Worm (Caenorhabditis elegans) whole organism, early embryonic: Measurements from ENCODE around the gene F45G2.8.
"Not testable (repeated sequence)": the region's sequence is repeated elsewhere in the genome, so short reads cannot be mapped to it uniquely, and the experiment has no call there.

Experiments used
- B0310.2 ChIP-seq: sonication (generic microtip); optimal IDR thresholded peaks from 2 replicates; lab custom pipeline; 2016; ENCODE audit warnings: mild to moderate bottlenecking, missing genetic modification characterization, missing compliant biosample characterization
- F13C5.2 ChIP-seq: sonication (generic microtip); optimal IDR thresholded peaks from 2 replicates; lab custom pipeline; 2017; ENCODE audit warnings: mild to moderate bottlenecking, missing genetic modification characterization, inconsistent platforms, missing compliant biosample characterization
- aly-1 ChIP-seq: sonication (generic microtip); optimal IDR thresholded peaks from 2 replicates; lab custom pipeline; 2016; ENCODE audit warnings: missing genetic modification characterization, missing compliant biosample characterization
- ama-1 ChIP-seq: fragments of 150-350 bp; optimal IDR thresholded peaks from 2 replicates; lab custom pipeline; 2014
- ceh-13 ChIP-seq: fragments of 200-800 bp; sonication (Bioruptor generic); optimal IDR thresholded peaks from 2 replicates; lab custom pipeline; 2018; ENCODE audit warnings: mild to moderate bottlenecking, missing genetic modification characterization, missing compliant biosample characterization
- ceh-36 ChIP-seq: sonication (generic microtip); optimal IDR thresholded peaks from 2 replicates; lab custom pipeline; 2016; ENCODE audit warnings: missing genetic modification characterization, inconsistent platforms, missing compliant biosample characterization
- ets-7 ChIP-seq: sonication (generic microtip); optimal IDR thresholded peaks from 2 replicates; lab custom pipeline; 2016; ENCODE audit warnings: missing genotype, missing genetic modification characterization, missing compliant biosample characterization
- flt-1 ChIP-seq: fragments of 200-800 bp; sonication (Bioruptor generic); IDR thresholded peaks from 2 replicates; pipeline ENCODE4 v1.3.6; 2022; ENCODE audit warnings: missing genetic modification characterization, missing compliant biosample characterization
- hmbx-1 ChIP-seq: sonication (generic microtip); optimal IDR thresholded peaks from 2 replicates; lab custom pipeline; 2016; ENCODE audit warnings: mild to moderate bottlenecking, missing genetic modification characterization, missing compliant biosample characterization
- hmg-4 ChIP-seq: fragments of 200-800 bp; sonication (Bioruptor generic); optimal IDR thresholded peaks from 2 replicates; lab custom pipeline; 2018; ENCODE audit warnings: mild to moderate bottlenecking, missing genetic modification characterization, missing compliant biosample characterization
- hnd-1 ChIP-seq: sonication (generic microtip); optimal IDR thresholded peaks from 2 replicates; lab custom pipeline; 2016; ENCODE audit warnings: missing genetic modification characterization, missing compliant biosample characterization
- pes-1 ChIP-seq: fragments of 200-800 bp; sonication (Bioruptor generic); IDR thresholded peaks from 2 replicates; pipeline ENCODE4 v1.3.6; 2022; ENCODE audit warnings: missing genetic modification reagents, missing genetic modification characterization, missing compliant biosample characterization
- scrt-1 ChIP-seq: fragments of 200-800 bp; sonication (Bioruptor generic); IDR thresholded peaks from 2 replicates; pipeline ENCODE4 v1.3.6; 2022; ENCODE audit warnings: missing genetic modification characterization, missing compliant biosample characterization
- sea-1 ChIP-seq: fragments of 200-800 bp; sonication (Bioruptor generic); conservative IDR thresholded peaks from 2 replicates; pipeline ENCODE4 v1.3.6; 2022; ENCODE audit warnings: missing genetic modification characterization, missing compliant biosample characterization
- tbx-11 ChIP-seq: fragments of 200-800 bp; sonication (Bioruptor generic); IDR thresholded peaks from 2 replicates; pipeline ENCODE4 v1.3.6; 2022; ENCODE audit warnings: missing genetic modification characterization, missing compliant biosample characterization
- tbx-37 ChIP-seq: fragments of 200-800 bp; sonication (Bioruptor generic); conservative IDR thresholded peaks from 2 replicates; pipeline ENCODE4 v1.3.6; 2022; ENCODE audit warnings: missing genetic modification reagents, missing genetic modification characterization, missing compliant biosample characterization
- tra-4 ChIP-seq: sonication (generic microtip); optimal IDR thresholded peaks from 2 replicates; lab custom pipeline; 2017; ENCODE audit warnings: missing genetic modification characterization, missing compliant biosample characterization

F45G2.8 gene

DNA sequence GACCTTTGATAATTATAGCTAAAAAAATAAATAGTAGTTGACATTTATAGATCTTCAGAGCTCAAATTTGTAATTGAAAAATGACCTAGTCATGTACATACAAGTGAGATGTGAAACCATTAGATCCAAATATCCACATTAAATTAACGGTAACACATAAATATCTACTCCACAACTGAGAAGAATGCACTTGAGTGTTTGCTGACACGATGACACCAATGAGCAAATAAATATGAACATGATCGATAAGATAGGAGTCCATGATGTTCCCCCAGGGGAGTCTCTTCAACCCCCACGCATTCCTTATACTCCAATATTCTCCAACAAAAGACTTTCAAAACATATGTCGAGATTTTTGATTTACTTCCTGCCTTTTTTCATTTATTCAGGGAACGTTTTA, 31.1 kb downstream of the F45G2.8 start, which contains the start of gene ttr-52:
Gene ttr-52, plus strand, starts transcription at position 301 of the 400 bp plus-strand sequence.
- TF ChIP-seq aly-1 (tag; lab: Kevin White, UChicago) = no peak

DNA sequence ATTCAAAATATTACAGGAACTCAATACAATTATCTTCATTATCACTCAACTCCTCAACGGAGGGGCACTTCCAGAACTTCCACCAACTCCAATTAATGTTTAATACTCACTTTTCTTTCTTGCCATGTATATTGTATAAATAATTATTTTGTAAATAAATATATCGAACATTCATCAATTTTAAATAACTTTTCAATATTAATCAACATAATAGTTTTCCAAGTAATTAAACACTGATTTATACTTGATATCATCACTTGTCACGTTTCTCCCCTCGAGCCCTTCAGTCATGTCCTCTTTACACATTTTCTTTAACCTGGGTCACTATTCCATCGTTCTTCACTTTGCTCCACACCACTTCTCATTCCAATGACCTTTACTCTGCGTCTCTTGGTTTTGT, 32.5 kb downstream of the F45G2.8 start, which contains the start of gene mig-18:
Gene mig-18, plus strand, starts transcription at position 301 of the 400 bp plus-strand sequence.
- no peak for TF ChIP-seq tbx-37
- TF ChIP-seq tbx-11 (GFP tag; lab: Robert Waterston, UW) = no peak
- TF ChIP-seq pes-1 (GFP tag; lab: Robert Waterston, UW) = no peak
- TF ChIP-seq ets-7 = no peak
- no peak for TF ChIP-seq hmg-4 (GFP tag; lab: Kevin White, UChicago)

DNA sequence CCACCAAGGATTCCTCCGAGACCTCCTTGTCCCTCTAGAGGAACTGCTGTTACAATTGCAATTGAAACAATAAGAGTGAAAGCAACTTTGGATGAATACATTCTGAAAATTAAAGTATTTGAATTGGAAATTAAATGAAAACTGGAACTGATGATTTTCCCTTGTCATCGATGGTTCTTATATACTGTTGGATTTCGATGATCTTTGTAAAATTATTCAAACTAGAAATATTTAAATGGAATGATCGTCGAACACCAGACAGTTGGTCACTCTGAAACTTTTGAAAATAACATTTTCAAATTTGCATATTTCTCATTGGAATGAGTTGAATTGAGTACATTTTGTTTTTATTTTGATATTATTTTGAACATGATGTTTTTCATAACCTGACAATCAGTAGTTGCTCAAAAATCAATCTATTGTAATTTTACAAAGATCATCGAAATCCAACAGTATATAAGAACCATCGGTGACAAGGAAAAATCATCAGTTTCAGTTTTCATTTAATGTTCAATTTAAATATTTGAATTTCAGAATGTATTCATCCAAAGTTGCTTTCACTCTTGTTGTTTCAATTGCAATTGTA, 33.7 kb downstream of the F45G2.8 start, which contains the start of the genes srlf-9 and srlf-10:
Gene srlf-9, minus strand, starts transcription at position 101 of the 586 bp plus-strand sequence.
Gene srlf-10, plus strand, starts transcription at position 536 of the 586 bp plus-strand sequence.
- TF ChIP-seq sea-1 (GFP tag; lab: Robert Waterston, UW); aly-1 (tag; lab: Kevin White, UChicago); F13C5.2: not testable (repeated sequence)

DNA sequence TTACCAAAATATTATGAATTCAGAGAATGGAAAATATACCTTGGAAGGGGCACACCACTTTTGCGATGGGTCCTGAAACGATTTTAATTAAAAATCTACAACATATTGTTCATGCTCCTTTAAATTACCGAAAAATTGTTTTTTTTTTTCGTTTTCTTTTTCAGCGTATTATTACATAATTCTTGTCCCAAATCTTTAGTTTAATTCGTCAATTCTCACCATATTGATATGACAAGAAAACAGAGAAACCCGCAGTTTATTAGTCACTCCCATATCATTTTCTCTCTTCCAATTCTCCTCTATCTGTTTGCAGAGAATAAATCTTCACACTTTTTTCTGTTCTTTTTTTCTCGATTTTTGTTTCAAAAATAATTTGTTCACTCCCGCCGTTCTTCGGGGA, 40.2 kb downstream of the F45G2.8 start, which contains the start of gene F11F1.1:
Gene F11F1.1, plus strand, starts transcription at position 301 of the 400 bp plus-strand sequence.
- TF ChIP-seq ama-1 (lab: Kevin White, UChicago) = no peak
- TF ChIP-seq sea-1 (GFP tag; lab: Robert Waterston, UW) = no peak
- no peak for TF ChIP-seq ets-7
- TF ChIP-seq F13C5.2 = no peak
- TF ChIP-seq flt-1 (GFP tag; lab: Robert Waterston, UW) = no peak
- TF ChIP-seq aly-1 (tag; lab: Kevin White, UChicago) = no peak
- TF ChIP-seq hnd-1 (tag; lab: Kevin White, UChicago) = no peak
- no peak for TF ChIP-seq tbx-37
- TF ChIP-seq ceh-13 (GFP tag; lab: Kevin White, UChicago) = no peak
- no peak for TF ChIP-seq scrt-1 (GFP tag; lab: Robert Waterston, UW)
- TF ChIP-seq tbx-11 (GFP tag; lab: Robert Waterston, UW) = no peak
- TF ChIP-seq B0310.2 = no peak
- no peak for TF ChIP-seq pes-1 (GFP tag; lab: Robert Waterston, UW)
- no peak for TF ChIP-seq tra-4 (tag; lab: Kevin White, UChicago)
- no peak for TF ChIP-seq hmg-4 (GFP tag; lab: Kevin White, UChicago)

DNA sequence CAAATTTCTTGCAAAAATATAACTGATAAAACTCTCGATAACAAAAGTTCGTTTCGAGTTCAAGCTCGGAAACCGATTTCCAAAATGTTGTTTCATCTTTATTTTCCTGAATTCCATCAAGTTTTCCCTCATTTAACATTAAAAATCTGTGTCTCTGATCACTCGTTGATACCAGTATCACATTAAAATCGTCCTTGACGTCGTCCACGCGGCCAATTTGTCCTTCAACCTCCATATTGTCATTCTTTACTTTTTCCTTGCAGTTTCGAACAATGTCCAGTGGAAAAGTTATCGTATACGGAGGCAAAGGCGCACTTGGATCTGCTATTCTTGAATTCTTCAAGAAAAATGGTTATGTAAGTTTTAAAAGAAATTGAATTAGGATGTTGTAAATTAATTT, 41.8 kb downstream of the F45G2.8 start, which contains the start of gene qdpr-1:
Gene qdpr-1, plus strand, starts transcription at position 264 of the 400 bp plus-strand sequence.
- TF ChIP-seq scrt-1 (GFP tag; lab: Robert Waterston, UW) = no peak
- no peak for TF ChIP-seq tra-4 (tag; lab: Kevin White, UChicago)
- TF ChIP-seq ets-7 = no peak
- no peak for TF ChIP-seq ama-1 (lab: Kevin White, UChicago)
- no peak for TF ChIP-seq ceh-13 (GFP tag; lab: Kevin White, UChicago)
- TF ChIP-seq aly-1 (tag; lab: Kevin White, UChicago) = no peak
- TF ChIP-seq hmg-4 (GFP tag; lab: Kevin White, UChicago) = no peak
- no peak for TF ChIP-seq B0310.2

DNA sequence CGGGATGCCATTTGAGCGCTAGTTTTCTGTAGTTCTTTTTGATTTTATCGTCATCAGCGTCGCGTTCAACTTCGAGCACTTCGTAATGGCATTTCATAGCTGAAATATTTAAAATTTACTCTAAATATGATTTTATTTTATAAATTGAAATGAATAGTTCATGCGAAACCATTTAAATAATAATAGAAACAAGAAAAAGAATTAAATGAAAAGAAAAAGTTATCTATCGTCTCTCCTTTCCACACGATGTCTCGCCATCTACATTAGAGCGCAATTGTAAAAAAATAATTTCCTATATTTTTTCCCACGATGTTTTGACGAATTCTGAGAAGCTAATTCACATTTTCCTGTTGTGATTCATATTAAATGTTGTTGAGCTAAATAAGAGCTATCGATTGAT, 42.2 kb downstream of the F45G2.8 start, which contains the start of gene dnj-17:
Gene dnj-17, minus strand, starts transcription at position 101 of the 400 bp plus-strand sequence.
- TF ChIP-seq hmg-4 (GFP tag; lab: Kevin White, UChicago) (no peak), aly-1 (tag; lab: Kevin White, UChicago) (no peak), ama-1 (lab: Kevin White, UChicago) (no peak), pes-1 (GFP tag; lab: Robert Waterston, UW) (no peak)

DNA sequence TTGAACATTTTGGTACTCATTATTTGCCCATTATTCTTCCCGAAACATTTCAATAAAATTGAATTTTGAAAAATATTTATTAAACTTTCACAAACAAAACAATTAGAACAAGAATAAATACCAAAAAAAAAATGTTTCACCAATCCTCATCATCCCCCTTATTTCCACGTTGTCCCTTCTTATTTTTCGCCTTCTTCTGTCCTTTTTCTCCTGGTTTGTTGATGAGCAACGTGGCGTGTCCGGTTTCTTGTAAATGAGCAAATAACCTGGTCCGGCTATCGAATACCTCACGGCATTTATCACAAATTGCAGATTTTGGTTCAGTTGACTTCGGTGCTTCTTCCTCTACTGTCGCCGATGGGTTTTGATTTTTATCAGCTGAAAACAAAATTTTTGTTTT, 44.7 kb downstream of the F45G2.8 start:
- TF ChIP-seq tbx-37 (no peak), hmbx-1 (tag; lab: Kevin White, UChicago) (no peak), hnd-1 (tag; lab: Kevin White, UChicago) (no peak), tbx-11 (GFP tag; lab: Robert Waterston, UW) (no peak), tra-4 (tag; lab: Kevin White, UChicago) (no peak), ceh-13 (GFP tag; lab: Kevin White, UChicago) (no peak), pes-1 (GFP tag; lab: Robert Waterston, UW) (no peak), aly-1 (tag; lab: Kevin White, UChicago) (no peak), flt-1 (GFP tag; lab: Robert Waterston, UW) (no peak)

DNA sequence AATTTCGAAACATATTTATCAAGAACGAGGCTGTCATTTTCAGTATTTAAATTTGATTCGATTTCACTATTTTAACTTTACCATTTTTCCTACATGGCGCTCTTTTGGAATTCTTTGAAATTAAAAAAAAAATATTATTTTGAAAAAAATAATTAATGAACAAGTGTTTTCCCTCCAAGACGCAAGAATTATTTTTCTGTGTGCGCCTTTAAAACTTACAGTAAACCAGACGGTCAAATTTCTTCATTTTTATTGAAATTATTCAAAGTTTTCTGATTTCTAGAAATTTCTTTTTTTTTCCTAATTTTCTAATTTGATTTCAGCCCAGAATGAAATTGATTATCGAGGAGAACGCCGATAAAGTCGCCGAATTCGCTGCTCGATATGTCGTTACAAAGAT, 46.4 kb downstream of the F45G2.8 start, which contains the start of gene T03F6.3:
Gene T03F6.3, plus strand, starts transcription at position 318 of the 400 bp plus-strand sequence.
- no peak for TF ChIP-seq ceh-13 (GFP tag; lab: Kevin White, UChicago)
- TF ChIP-seq hmbx-1 (tag; lab: Kevin White, UChicago) = no peak
- no peak for TF ChIP-seq hmg-4 (GFP tag; lab: Kevin White, UChicago)
- TF ChIP-seq aly-1 (tag; lab: Kevin White, UChicago) = no peak

DNA sequence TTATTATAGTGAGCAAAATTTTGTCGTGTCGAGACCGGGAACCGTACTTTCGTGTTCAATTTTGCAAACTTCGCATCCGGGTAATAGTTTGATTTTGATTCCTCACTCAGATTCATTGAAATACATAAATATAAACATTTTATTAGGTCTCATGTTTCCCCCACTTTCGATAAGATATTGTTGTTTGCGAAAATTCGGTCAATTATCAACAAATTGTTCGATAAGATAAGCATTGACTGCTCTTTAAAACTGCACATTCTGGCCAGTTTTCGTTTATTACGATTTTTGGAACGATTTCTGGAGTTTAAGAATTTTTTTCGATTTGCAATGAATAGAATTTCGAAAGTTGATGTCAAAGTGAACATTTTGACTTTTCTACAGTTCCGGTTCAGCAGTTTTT, 46.8 kb downstream of the F45G2.8 start:
- TF ChIP-seq ceh-36 (tag; lab: Kevin White, UChicago) (no peak), ama-1 (lab: Kevin White, UChicago) (no peak), flt-1 (GFP tag; lab: Robert Waterston, UW) (no peak), hnd-1 (tag; lab: Kevin White, UChicago) (no peak), scrt-1 (GFP tag; lab: Robert Waterston, UW) (no peak)
